Worm (Caenorhabditis elegans) whole organism, L3 larva: ENCODE results near the gene med-2.

Experiments used
- aly-2 ChIP-seq: fragments of 150-350 bp; optimal IDR thresholded peaks from 2 replicates; lab custom pipeline; 2014; ENCODE audit warnings: missing biosample characterization, missing genetic modification characterization
- egl-27 ChIP-seq: sonication (generic microtip); optimal IDR thresholded peaks from 4 replicates; lab custom pipeline; 2017; ENCODE audit warnings: missing biosample characterization, missing genetic modification reagents, missing genetic modification characterization
- elt-1 ChIP-seq: fragments of 150-350 bp; optimal IDR thresholded peaks from 2 replicates; lab custom pipeline; 2014; ENCODE audit warnings: missing biosample characterization, missing genetic modification characterization
- elt-3 ChIP-seq, 3 experiments: fragments of 150-350 bp in 1 of 3; sonication (generic microtip) in 2 of 3; optimal IDR thresholded peaks; 2 replicates in 2 of 3; 4 replicates in 1 of 3; lab custom pipeline; 2014 to 2017; ENCODE audit warnings: missing biosample characterization in 3 of 3, missing genetic modification characterization in 3 of 3
- hmg-11 ChIP-seq: sonication (generic microtip); optimal IDR thresholded peaks from 2 replicates; lab custom pipeline; 2016; ENCODE audit warnings: missing genetic modification characterization, missing compliant biosample characterization
- nhr-25 ChIP-seq: sonication (generic microtip); optimal IDR thresholded peaks from 2 replicates; lab custom pipeline; 2017; ENCODE audit warnings: missing biosample characterization, missing genetic modification characterization
- nhr-76 ChIP-seq: fragments of 150-350 bp; sonication (generic microtip); optimal IDR thresholded peaks from 5 replicates; lab custom pipeline; 2014; ENCODE audit warnings: missing biosample characterization, missing genetic modification characterization
- unc-39 ChIP-seq: sonication (generic microtip); optimal IDR thresholded peaks from 4 replicates; lab custom pipeline; 2017; ENCODE audit warnings: missing biosample characterization, missing genetic modification characterization

- TF ChIP-seq nhr-25 (tag; lab: Kevin White, UChicago) (no peak), egl-27 (tag; lab: Kevin White, UChicago) (no peak), unc-39 (tag; lab: Kevin White, UChicago) (no peak), hmg-11 (no peak), elt-3 (tag; optimal IDR thresholded peaks at IDR 0.05; lab: Kevin White, UChicago) (no peak), nhr-76 (tag; lab: Kevin White, UChicago) (no peak), elt-1 (tag; lab: Kevin White, UChicago) (no peak), aly-2 (tag; lab: Kevin White, UChicago) (no peak)
These were observed 7.3 kb downstream of the med-2 start, which contains the start of gene K04C2.5 for ce11 chrIII:6891560-6891959.
